Fruit fly (Drosophila melanogaster) whole organism, wandering third instar larva: ENCODE data around the gene mew.

Experiments used
- Abd-B ChIP-seq: fragments of >200 bp; optimal IDR thresholded peaks from 2 replicates; lab custom pipeline; 2017; ENCODE audit warnings: missing biosample characterization, missing genetic modification characterization
- Dif ChIP-seq: fragments of 200-275, 200-300 bp; sonication (Bioruptor generic); optimal IDR thresholded peaks from 2 replicates; lab custom pipeline; 2018; ENCODE audit warnings: missing biosample characterization, missing genetic modification characterization; ENCODE audit not compliant: partially characterized antibody
- brk ChIP-seq: fragments of 200-800 bp; sonication (Bioruptor generic); optimal IDR thresholded peaks from 2 replicates; lab custom pipeline; 2016; ENCODE audit warnings: missing biosample characterization, mild to moderate bottlenecking, missing genetic modification characterization
- dl ChIP-seq, 2 experiments: fragments of 175-275, 200-275 bp in 1 of 2; fragments of 200-275 bp in 1 of 2; sonication (Bioruptor generic); optimal IDR thresholded peaks; lab custom pipeline; 2018; ENCODE audit warnings: mild to moderate bottlenecking in 2 of 2, missing biosample characterization in 2 of 2, missing genetic modification characterization in 2 of 2, moderate library complexity in 2 of 2; ENCODE audit not compliant: partially characterized antibody in 2 of 2, insufficient read depth in 1 of 2
- ey ChIP-seq: fragments of 200-800 bp; sonication (Bioruptor generic); optimal IDR thresholded peaks from 2 replicates; lab custom pipeline; 2016; ENCODE audit warnings: missing biosample characterization, missing genetic modification characterization
- pan ChIP-seq: fragments of >200 bp; optimal IDR thresholded peaks from 2 replicates; lab custom pipeline; 2017
- tai ChIP-seq: sonication (Bioruptor generic); optimal IDR thresholded peaks from 2 replicates; lab custom pipeline; 2016; ENCODE audit warnings: missing biosample characterization, missing genetic modification characterization
- usp ChIP-seq: fragments of >200 bp; optimal IDR thresholded peaks from 2 replicates; lab custom pipeline; 2017; ENCODE audit warnings: missing biosample characterization, missing genetic modification characterization

dm6 chrX:13258048-13258756, at the start of gene mew, which contains the start of gene CG15742:
- TF ChIP-seq brk (GFP tag; lab: Kevin White, UChicago): no peak
- no peak for TF ChIP-seq Abd-B (GFP tag; lab: Kevin White, UChicago)
- no peak for TF ChIP-seq dl (GFP tag; optimal IDR thresholded peaks at IDR 0.05; lab: Kevin White, UChicago; ENCODE audit: insufficient read depth in 1 of 2, partially characterized antibody in 2 of 2)
- TF ChIP-seq pan (lab: Kevin White, UChicago): no peak
- TF ChIP-seq Dif (GFP tag; lab: Kevin White, UChicago): no peak
- no peak for TF ChIP-seq ey (GFP tag; lab: Kevin White, UChicago)
- no peak for TF ChIP-seq usp (GFP tag; lab: Kevin White, UChicago)
- no peak for TF ChIP-seq tai
